Fruit fly (Drosophila melanogaster): Measurements from ENCODE around the gene CG44098.
A peak's percentile ranks its signal among the peaks of the same experiment; 100 is the strongest.

CG44098 gene

dm6 chr3R:4773097-4773496 is at the start of gene CG44098:
TSS of gene CG44098 (minus strand) at chr3R:4773197.
- no peak for TF ChIP-seq Dll (optimal IDR thresholded peaks at IDR 0.05)
- TF ChIP-seq EcR (GFP tag; optimal IDR thresholded peaks at IDR 0.05): no peak
- TF ChIP-seq CG8478 (optimal IDR thresholded peaks at IDR 0.05): no peak
- no peak for TF ChIP-seq usp (GFP tag; optimal IDR thresholded peaks at IDR 0.05)
- TF ChIP-seq psq (optimal IDR thresholded peaks at IDR 0.05): no peak
- TF ChIP-seq pan (optimal IDR thresholded peaks at IDR 0.05): no peak

- TF ChIP-seq pan (optimal IDR thresholded peaks at IDR 0.05) (no peak), EcR (GFP tag; optimal IDR thresholded peaks at IDR 0.05) (no peak), psq (optimal IDR thresholded peaks at IDR 0.05) (no peak), usp (GFP tag; optimal IDR thresholded peaks at IDR 0.05) (no peak), Dll (optimal IDR thresholded peaks at IDR 0.05) (no peak), CG8478 (optimal IDR thresholded peaks at IDR 0.05) (no peak)
These were observed 48.2 kb upstream of the CG44098 start, which contains the start of gene CG14657 for dm6 chr3R:4821098-4821605. TSS of gene CG14657 (minus strand) at chr3R:4821432.

dm6 chr3R:4816018-4816417 is 43.0 kb upstream of the CG44098 start, which contains the start of gene BBS5:
TSS of gene BBS5 (plus strand) at chr3R:4816318.
- no peak for TF ChIP-seq EcR (GFP tag; optimal IDR thresholded peaks at IDR 0.05)

dm6 chr3R:4814677-4815076 is 41.7 kb upstream of the CG44098 start:
- TF ChIP-seq CG8478 (optimal IDR thresholded peaks at IDR 0.05) (no peak), psq (optimal IDR thresholded peaks at IDR 0.05) (no peak), Dll (optimal IDR thresholded peaks at IDR 0.05) (no peak), usp (GFP tag; optimal IDR thresholded peaks at IDR 0.05) (no peak), EcR (GFP tag; optimal IDR thresholded peaks at IDR 0.05) (no peak), pan (optimal IDR thresholded peaks at IDR 0.05) (no peak)

- no peak for TF ChIP-seq EcR (GFP tag; optimal IDR thresholded peaks at IDR 0.05)
- no peak for TF ChIP-seq usp (GFP tag; optimal IDR thresholded peaks at IDR 0.05)
- no peak for TF ChIP-seq CG8478 (optimal IDR thresholded peaks at IDR 0.05)
- TF ChIP-seq Dll (optimal IDR thresholded peaks at IDR 0.05): no peak
- no peak for TF ChIP-seq pan (optimal IDR thresholded peaks at IDR 0.05)
- TF ChIP-seq psq (optimal IDR thresholded peaks at IDR 0.05): no peak
These were observed 40.2 kb upstream of the CG44098 start for dm6 chr3R:4813172-4813716.

- no peak for TF ChIP-seq psq (optimal IDR thresholded peaks at IDR 0.05)
- TF ChIP-seq Dll (optimal IDR thresholded peaks at IDR 0.05): no peak
- TF ChIP-seq CG8478 (optimal IDR thresholded peaks at IDR 0.05): no peak
- no peak for TF ChIP-seq pan (optimal IDR thresholded peaks at IDR 0.05)
- no peak for TF ChIP-seq usp (GFP tag; optimal IDR thresholded peaks at IDR 0.05)
- no peak for TF ChIP-seq EcR (GFP tag; optimal IDR thresholded peaks at IDR 0.05)
These were observed 39.0 kb upstream of the CG44098 start, which contains the start of the genes Hus1-like and ctrip for dm6 chr3R:4811936-4812534. TSS of gene Hus1-like (minus strand) at chr3R:4812096. TSS of gene ctrip (minus strand) at chr3R:4812096.

- no peak for TF ChIP-seq pan (optimal IDR thresholded peaks at IDR 0.05)
- TF ChIP-seq Dll (optimal IDR thresholded peaks at IDR 0.05): no peak
- TF ChIP-seq CG8478 (optimal IDR thresholded peaks at IDR 0.05): no peak
- TF ChIP-seq psq (optimal IDR thresholded peaks at IDR 0.05): no peak
These were observed 38.3 kb upstream of the CG44098 start, which contains the start of gene Gmppb for dm6 chr3R:4811124-4811935. TSS of gene Gmppb (plus strand) at chr3R:4811444.

dm6 chr3R:4809944-4810653 is 37.1 kb upstream of the CG44098 start:
- TF ChIP-seq EcR (GFP tag; optimal IDR thresholded peaks at IDR 0.05) (peak; percentile 84 to 87), psq (optimal IDR thresholded peaks at IDR 0.05) (no peak), CG8478 (optimal IDR thresholded peaks at IDR 0.05) (no peak), Dll (optimal IDR thresholded peaks at IDR 0.05) (no peak), pan (optimal IDR thresholded peaks at IDR 0.05) (no peak)

- TF ChIP-seq usp (GFP tag; optimal IDR thresholded peaks at IDR 0.05): no peak
- TF ChIP-seq EcR (GFP tag; optimal IDR thresholded peaks at IDR 0.05): no peak
These were observed 34.6 kb upstream of the CG44098 start for dm6 chr3R:4807582-4807981.

- no peak for TF ChIP-seq usp (GFP tag; optimal IDR thresholded peaks at IDR 0.05)
- peak; percentile 76 to 78 for TF ChIP-seq EcR (GFP tag; optimal IDR thresholded peaks at IDR 0.05)
- no peak for TF ChIP-seq CG8478 (optimal IDR thresholded peaks at IDR 0.05)
- TF ChIP-seq psq (optimal IDR thresholded peaks at IDR 0.05): no peak
- TF ChIP-seq Dll (optimal IDR thresholded peaks at IDR 0.05): no peak
- TF ChIP-seq pan (optimal IDR thresholded peaks at IDR 0.05): no peak
These were observed 33.3 kb upstream of the CG44098 start for dm6 chr3R:4806318-4806757.

dm6 chr3R:4804828-4805707 is 32.1 kb upstream of the CG44098 start:
- TF ChIP-seq psq (optimal IDR thresholded peaks at IDR 0.05) (no peak), Dll (optimal IDR thresholded peaks at IDR 0.05) (no peak), EcR (GFP tag; optimal IDR thresholded peaks at IDR 0.05) (no peak), pan (optimal IDR thresholded peaks at IDR 0.05) (no peak), CG8478 (optimal IDR thresholded peaks at IDR 0.05) (no peak), usp (GFP tag; optimal IDR thresholded peaks at IDR 0.05) (no peak)
